Worm (Caenorhabditis elegans) whole organism, mixed stage, embryonic: ENCODE measurements around the gene JC8.16.

ENCODE experiments used
- ceh-43 ChIP-seq: fragments of 200-800 bp; sonication (Bioruptor generic); optimal IDR thresholded peaks from 2 replicates; lab custom pipeline; 2018; ENCODE audit warnings: mild to moderate bottlenecking, missing genetic modification characterization, moderate library complexity, missing compliant biosample characterization
- elt-1 ChIP-seq: sonication (generic microtip); optimal IDR thresholded peaks from 2 replicates; lab custom pipeline; 2017; ENCODE audit warnings: missing genetic modification characterization, mild to moderate bottlenecking, missing compliant biosample characterization, antibody characterized with exemption, moderate library complexity, borderline replicate concordance; ENCODE audit not compliant: insufficient read depth
- lin-32 ChIP-seq: fragments of 200-800 bp; sonication (Bioruptor generic); optimal IDR thresholded peaks from 2 replicates; lab custom pipeline; 2018; ENCODE audit warnings: mild to moderate bottlenecking, missing genetic modification characterization, missing compliant biosample characterization
- mab-5 ChIP-seq: fragments of 150-350 bp; optimal IDR thresholded peaks from 2 replicates; lab custom pipeline; 2014; ENCODE audit warnings: missing biosample characterization, missing genetic modification characterization
- mep-1 ChIP-seq: fragments of 150-350 bp; optimal IDR thresholded peaks from 2 replicates; lab custom pipeline; 2017; ENCODE audit warnings: missing biosample characterization, missing genetic modification reagents, missing genetic modification characterization, inconsistent platforms
- nhr-2 ChIP-seq: fragments of 150-350 bp; optimal IDR thresholded peaks from 2 replicates; lab custom pipeline; 2014; ENCODE audit warnings: missing biosample characterization, missing genetic modification characterization
- nhr-28 ChIP-seq: fragments of 150-350 bp; optimal IDR thresholded peaks from 2 replicates; lab custom pipeline; 2014; ENCODE audit warnings: missing biosample characterization, missing genetic modification characterization
- snpc-4 ChIP-seq: fragments of 150-350 bp; optimal IDR thresholded peaks from 2 replicates; lab custom pipeline; 2014; ENCODE audit warnings: missing biosample characterization, missing genetic modification characterization
- unc-62 ChIP-seq: fragments of 150-350 bp; optimal IDR thresholded peaks from 2 replicates; lab custom pipeline; 2014; ENCODE audit warnings: missing biosample characterization, missing genetic modification reagents, missing genetic modification characterization

- TF ChIP-seq unc-62 (GFP tag; lab: Kevin White, UChicago) (no peak), elt-1 (tag; lab: Kevin White, UChicago) (no peak), snpc-4 (tag; lab: Kevin White, UChicago) (no peak), nhr-2 (tag; lab: Kevin White, UChicago) (no peak), lin-32 (GFP tag; lab: Kevin White, UChicago) (no peak), nhr-28 (tag; lab: Kevin White, UChicago) (no peak), ceh-43 (GFP tag; lab: Kevin White, UChicago) (no peak), mab-5 (tag; lab: Kevin White, UChicago) (no peak), mep-1 (tag; lab: Kevin White, UChicago) (no peak)
These were observed at the start of gene JC8.16 for ce11 chrIV:13258872-13259271.
